Fruit fly (Drosophila melanogaster): ENCODE data around the gene NFAT.

Gene NFAT

DNA sequence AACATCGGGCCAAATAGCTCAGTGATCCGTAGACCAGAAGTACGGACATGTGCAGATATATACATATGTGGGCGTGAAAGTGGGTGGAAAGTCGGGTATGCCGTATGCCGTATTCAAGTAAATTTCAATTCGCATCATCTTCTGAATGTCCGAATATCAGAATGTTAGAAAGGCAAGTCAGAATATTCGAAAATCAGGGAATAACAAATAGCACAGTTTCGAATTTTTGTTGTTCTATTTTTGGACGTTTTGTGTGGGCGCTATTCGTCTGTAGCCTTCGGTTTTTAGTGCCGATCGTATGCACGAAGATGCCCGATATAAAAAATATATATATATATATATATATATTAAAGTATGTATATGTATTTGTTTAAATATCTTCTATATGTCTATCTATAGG is 20.0 kb upstream of the NFAT start:
- TF ChIP-seq cnc (optimal IDR thresholded peaks at IDR 0.05) (no peak), CG14711 (tag; optimal IDR thresholded peaks at IDR 0.05) (no peak), CG33017 (tag; optimal IDR thresholded peaks at IDR 0.05) (no peak)

DNA sequence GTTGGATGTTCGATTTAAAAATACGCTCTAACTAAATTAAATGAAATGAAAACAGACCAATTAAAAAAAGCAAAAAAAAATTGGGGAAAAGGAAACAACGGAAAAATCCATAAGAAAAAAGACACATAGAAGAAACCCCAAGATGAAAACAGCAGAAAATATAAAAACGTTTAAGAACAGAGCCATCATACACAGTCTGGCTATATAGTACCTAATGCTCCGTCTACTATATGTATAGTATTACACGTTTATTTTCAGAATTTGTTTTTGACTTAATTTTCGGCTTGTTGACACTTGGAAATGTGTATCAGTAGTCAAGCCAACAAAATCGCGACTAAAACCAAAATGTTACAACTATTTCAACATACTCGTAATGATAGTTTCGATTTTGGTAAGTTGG is 19.2 kb upstream of the NFAT start, which contains the start of gene CG11178:
Gene CG11178, plus strand, starts transcription at position 301 of the 400 bp plus-strand sequence.
- no peak for TF ChIP-seq tj (GFP tag; optimal IDR thresholded peaks at IDR 0.05)
- TF ChIP-seq Crg-1 (GFP tag; optimal IDR thresholded peaks at IDR 0.05) = no peak
- no peak for TF ChIP-seq kay (GFP tag; ENCODE audit: borderline replicate concordance)
- no peak for TF ChIP-seq CG14711 (tag; optimal IDR thresholded peaks at IDR 0.05)
- no peak for TF ChIP-seq cic (GFP tag; optimal IDR thresholded peaks at IDR 0.05)
- no peak for TF ChIP-seq CG1620 (GFP tag; optimal IDR thresholded peaks at IDR 0.05)
- no peak for TF ChIP-seq cnc (optimal IDR thresholded peaks at IDR 0.05)
- no peak for TF ChIP-seq CG11617 (GFP tag; optimal IDR thresholded peaks at IDR 0.05)
- no peak for TF ChIP-seq CG33017 (tag; optimal IDR thresholded peaks at IDR 0.05)
- TF ChIP-seq Mnt (GFP tag; optimal IDR thresholded peaks at IDR 0.05) = no peak
- no peak for TF ChIP-seq Hr96 (GFP tag; optimal IDR thresholded peaks at IDR 0.05)

DNA sequence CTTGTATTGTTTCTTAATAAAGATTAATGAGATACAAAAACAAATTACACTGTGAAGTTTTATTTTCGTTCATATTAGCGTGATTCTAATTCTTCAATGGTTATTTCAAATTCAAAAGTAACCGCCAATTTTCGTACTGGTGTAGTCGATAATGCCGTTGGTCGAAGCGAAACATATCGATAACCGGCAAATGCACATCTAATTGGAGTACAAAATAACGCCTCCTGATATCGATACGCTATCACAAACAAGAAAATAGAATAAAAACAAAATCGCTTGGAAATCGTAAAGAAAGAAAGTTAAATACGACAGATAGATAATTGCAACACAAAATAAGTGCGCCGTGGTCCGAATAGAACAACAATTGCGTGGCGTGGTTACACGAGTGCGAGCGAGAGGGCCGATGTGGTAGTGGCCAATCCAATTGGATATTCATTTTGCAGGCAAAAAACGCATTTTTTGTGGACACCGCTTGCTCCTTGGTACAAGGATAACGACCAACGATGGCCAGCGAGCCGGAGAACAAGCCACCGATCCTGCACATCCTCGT is 18.5 kb upstream of the NFAT start:
- no peak for TF ChIP-seq pad (GFP tag; optimal IDR thresholded peaks at IDR 0.05)
- peak; percentile 39 for TF ChIP-seq bab1 (GFP tag; optimal IDR thresholded peaks at IDR 0.05)
- TF ChIP-seq kay (GFP tag; ENCODE audit: borderline replicate concordance) = no peak
- no peak for TF ChIP-seq CG5204 (GFP tag; optimal IDR thresholded peaks at IDR 0.05)

DNA sequence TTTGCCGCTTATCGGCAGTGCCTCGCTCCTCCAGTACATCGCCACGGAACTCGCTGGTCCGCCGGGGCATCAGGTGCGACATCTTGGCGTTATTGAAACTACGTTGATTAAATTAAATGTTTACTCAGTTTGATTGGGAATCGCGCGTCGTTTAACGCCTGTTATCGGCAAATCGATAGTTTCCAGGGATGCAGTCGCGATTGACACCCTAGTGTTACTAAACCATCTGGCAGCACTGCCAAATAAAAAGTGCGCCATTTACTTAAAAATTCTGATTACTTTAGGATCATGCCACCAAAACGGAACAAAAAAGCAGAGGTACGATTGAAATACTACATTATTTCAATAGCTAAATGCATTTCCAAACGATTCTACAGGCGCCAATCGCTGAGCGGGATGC is 12.7 kb upstream of the NFAT start, which contains the start of the genes Ndc80 and BthD:
Gene Ndc80, minus strand, starts transcription at position 179 of the 400 bp plus-strand sequence.
Gene BthD, plus strand, starts transcription at position 248 of the 400 bp plus-strand sequence.
- TF ChIP-seq bab1 (GFP tag; optimal IDR thresholded peaks at IDR 0.05) (peak; percentile 5), CG1620 (GFP tag; optimal IDR thresholded peaks at IDR 0.05) (no peak)

DNA sequence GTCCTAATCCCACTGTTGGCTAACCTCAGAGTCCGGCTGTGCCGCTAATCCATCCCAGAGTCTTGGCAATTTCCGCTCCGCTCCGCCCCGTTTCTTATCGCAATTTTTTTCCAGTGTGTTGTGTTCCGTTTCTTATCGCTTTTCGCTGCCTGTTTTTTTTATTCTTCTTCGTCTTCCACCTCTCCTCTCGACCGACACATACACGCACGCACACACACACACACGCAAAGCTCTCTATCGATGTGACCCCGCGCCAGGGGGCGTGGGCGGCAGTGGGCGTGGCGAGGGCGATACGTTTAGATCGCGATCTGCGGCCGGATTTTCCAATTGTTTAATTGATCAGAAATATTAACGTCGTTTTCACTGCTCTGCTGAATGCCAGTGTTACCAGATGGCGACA is 8.6 kb upstream of the NFAT start:
- no peak for TF ChIP-seq toe (GFP tag; optimal IDR thresholded peaks at IDR 0.05)
- peak; percentile 10 for TF ChIP-seq Mnt (GFP tag; optimal IDR thresholded peaks at IDR 0.05)
- no peak for TF ChIP-seq CG33017 (tag; optimal IDR thresholded peaks at IDR 0.05)
- no peak for TF ChIP-seq cic (GFP tag; optimal IDR thresholded peaks at IDR 0.05)
- TF ChIP-seq Crg-1 (GFP tag; optimal IDR thresholded peaks at IDR 0.05) = no peak

DNA sequence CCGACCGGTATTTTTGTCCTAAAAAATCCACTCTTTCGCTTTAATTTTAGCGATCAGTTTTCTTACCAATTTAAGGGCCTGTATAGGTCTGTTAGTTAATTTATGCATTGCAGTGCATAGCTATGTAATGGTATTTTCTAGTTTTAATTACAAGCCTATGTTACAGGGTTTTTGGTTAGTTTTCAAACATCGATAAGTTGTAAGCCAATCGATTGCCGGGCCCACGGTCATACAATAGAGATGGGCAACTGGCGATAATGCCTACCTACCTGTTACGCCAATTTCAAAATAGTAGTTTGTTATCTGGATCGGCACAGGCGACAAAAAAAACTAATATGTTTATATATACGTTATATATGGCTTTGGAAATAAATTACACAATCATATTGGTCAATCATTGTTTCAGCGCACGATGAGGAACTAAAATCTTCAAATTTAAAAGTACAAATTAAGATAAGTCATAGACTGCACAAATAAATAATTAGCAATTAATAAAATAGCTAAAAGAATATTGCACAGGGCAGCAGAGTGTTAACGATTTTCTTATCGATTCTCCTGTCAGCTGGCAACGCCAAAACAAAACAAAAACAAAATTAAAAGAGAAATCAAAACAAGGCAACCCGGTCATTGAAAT is 8.0 kb upstream of the NFAT start, which contains the start of the genes tth and Tango2:
Gene tth, minus strand, starts transcription at position 170 of the 634 bp plus-strand sequence.
Gene Tango2, plus strand, starts transcription at position 573 of the 634 bp plus-strand sequence.
- TF ChIP-seq cic (GFP tag; optimal IDR thresholded peaks at IDR 0.05) (no peak), Clk (GFP tag; optimal IDR thresholded peaks at IDR 0.05) (no peak), CG7101 (tag; optimal IDR thresholded peaks at IDR 0.05) (peak; percentile 93), CG14711 (tag; optimal IDR thresholded peaks at IDR 0.05) (peak; percentile 85), CG12768 (GFP tag; optimal IDR thresholded peaks at IDR 0.05) (peak; percentile 6), toe (GFP tag; optimal IDR thresholded peaks at IDR 0.05) (peak; percentile 77), CG5204 (GFP tag; optimal IDR thresholded peaks at IDR 0.05) (no peak), bab1 (GFP tag; optimal IDR thresholded peaks at IDR 0.05) (peak; percentile 92), cnc (optimal IDR thresholded peaks at IDR 0.05) (no peak), pad (GFP tag; optimal IDR thresholded peaks at IDR 0.05) (peak; percentile 64), CG33017 (tag; optimal IDR thresholded peaks at IDR 0.05) (peak; percentile 77), CG1620 (GFP tag; optimal IDR thresholded peaks at IDR 0.05) (peak; percentile 95), CG11617 (GFP tag; optimal IDR thresholded peaks at IDR 0.05) (peak; percentile 90), Hr96 (GFP tag; optimal IDR thresholded peaks at IDR 0.05) (no peak), Crg-1 (GFP tag; optimal IDR thresholded peaks at IDR 0.05) (peak; percentile 82), ovo (GFP tag; optimal IDR thresholded peaks at IDR 0.05) (peak; percentile 69), kay (GFP tag; ENCODE audit: borderline replicate concordance) (no peak), tj (GFP tag; optimal IDR thresholded peaks at IDR 0.05) (peak; percentile 73), Mnt (GFP tag; optimal IDR thresholded peaks at IDR 0.05) (peak; percentile 75), CG7045 (GFP tag; optimal IDR thresholded peaks at IDR 0.05) (peak; percentile 8)

DNA sequence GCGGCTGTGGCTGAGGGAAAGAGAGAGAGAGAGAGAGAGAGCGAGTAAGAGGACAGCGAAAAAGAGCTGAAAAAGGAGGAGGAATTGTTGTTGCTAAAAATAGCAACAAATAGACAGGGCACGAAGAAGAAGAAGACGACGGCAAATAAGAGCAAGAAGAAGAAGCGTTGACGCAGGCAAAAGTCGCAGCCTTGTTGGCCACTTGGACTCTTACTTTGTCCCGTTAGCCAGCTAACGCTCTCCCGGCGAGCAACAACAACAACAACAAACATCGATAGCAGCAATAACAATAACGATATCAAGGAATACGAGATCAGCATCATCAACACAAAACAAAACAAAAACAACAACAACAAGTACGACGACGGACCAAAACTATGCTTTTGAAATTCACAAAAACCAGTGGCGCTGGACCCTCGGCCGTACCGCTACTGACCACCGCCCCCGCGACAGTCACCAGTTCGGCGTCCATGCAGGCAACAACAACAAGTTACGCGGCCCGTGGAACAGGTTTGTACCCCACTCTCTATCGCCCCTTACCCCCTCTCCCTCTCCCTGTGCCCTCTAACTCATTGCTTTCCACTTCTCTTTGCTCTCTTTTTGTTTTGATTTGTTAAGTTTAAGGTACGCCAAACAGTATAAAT is 657 bp downstream of the NFAT start:
- TF ChIP-seq bab1 (GFP tag; optimal IDR thresholded peaks at IDR 0.05) = no peak
- TF ChIP-seq pad (GFP tag; optimal IDR thresholded peaks at IDR 0.05) = peak; percentile 63
- no peak for TF ChIP-seq CG5204 (GFP tag; optimal IDR thresholded peaks at IDR 0.05)
- TF ChIP-seq tj (GFP tag; optimal IDR thresholded peaks at IDR 0.05) = peak; percentile 67
- no peak for TF ChIP-seq cic (GFP tag; optimal IDR thresholded peaks at IDR 0.05)
- peak; percentile 29 for TF ChIP-seq ovo (GFP tag; optimal IDR thresholded peaks at IDR 0.05)
- no peak for TF ChIP-seq CG11617 (GFP tag; optimal IDR thresholded peaks at IDR 0.05)
- TF ChIP-seq CG33017 (tag; optimal IDR thresholded peaks at IDR 0.05) = no peak

All from whole organism, adult.